Fruit fly (Drosophila melanogaster) whole organism, embryonic: ENCODE data around the gene Vps53.

Source experiments
- Ada2b ChIP-seq: fragments of 200-800 bp; sonication (Bioruptor generic); IDR thresholded peaks from 2 replicates; pipeline ENCODE4 v1.3.6; 2022; ENCODE audit warnings: missing biosample characterization, missing genetic modification characterization
- Adf1 ChIP-seq: fragments of 200-800 bp; sonication (Bioruptor generic); IDR thresholded peaks from 2 replicates; pipeline ENCODE4 v1.3.6; 2022; ENCODE audit warnings: missing biosample characterization, missing genetic modification characterization
- Atf6 ChIP-seq: fragments of 200-800 bp; sonication (Bioruptor generic); IDR thresholded peaks from 2 replicates; pipeline ENCODE4 v1.3.6; 2022; ENCODE audit warnings: missing biosample characterization, missing genetic modification characterization
- Bgb ChIP-seq: fragments of 200-800 bp; sonication (Bioruptor generic); IDR thresholded peaks from 2 replicates; pipeline ENCODE4 v1.3.6; 2022; ENCODE audit warnings: missing biosample characterization, missing genetic modification characterization; ENCODE audit not compliant: partially characterized antibody
- CG12071 ChIP-seq: fragments of 200-800 bp; sonication (Bioruptor generic); optimal IDR thresholded peaks from 3 replicates; lab custom pipeline; 2018; ENCODE audit warnings: missing biosample characterization, mild to moderate bottlenecking, missing genetic modification characterization
- CG13624 ChIP-seq: fragments of 200-800 bp; sonication (Bioruptor generic); optimal IDR thresholded peaks from 2 replicates; lab custom pipeline; 2016; ENCODE audit warnings: missing biosample characterization, missing genetic modification characterization
- CG15011 ChIP-seq: fragments of 200-800 bp; sonication (Bioruptor generic); optimal IDR thresholded peaks from 3 replicates; lab custom pipeline; 2018; ENCODE audit warnings: missing biosample characterization, mild to moderate bottlenecking, missing genetic modification characterization
- CG17328 ChIP-seq: fragments of 200-800 bp; sonication (Bioruptor generic); IDR thresholded peaks from 2 replicates; pipeline ENCODE4 v1.3.6; 2022; ENCODE audit warnings: missing biosample characterization, missing genetic modification characterization
- CG31441 ChIP-seq: fragments of 200-800 bp; sonication (Bioruptor generic); IDR thresholded peaks from 2 replicates; pipeline ENCODE4 v1.3.6; 2022; ENCODE audit warnings: missing biosample characterization, missing genetic modification characterization
- CG3163 ChIP-seq: fragments of 200-800 bp; sonication (Bioruptor generic); optimal IDR thresholded peaks from 3 replicates; lab custom pipeline; 2016; ENCODE audit warnings: missing biosample characterization, missing genetic modification characterization
- CG3407 ChIP-seq: fragments of 200-800 bp; sonication (Bioruptor generic); optimal IDR thresholded peaks from 2 replicates; lab custom pipeline; 2018; ENCODE audit warnings: missing biosample characterization, mild to moderate bottlenecking, missing genetic modification characterization
- CG4360 ChIP-seq: fragments of 200-800 bp; sonication (Bioruptor generic); IDR thresholded peaks from 2 replicates; pipeline ENCODE4 v1.3.6; 2022; ENCODE audit warnings: missing biosample characterization, missing genetic modification characterization
- CG4854 ChIP-seq: fragments of 200-800 bp; sonication (Bioruptor generic); optimal IDR thresholded peaks from 2 replicates; lab custom pipeline; 2016; ENCODE audit warnings: missing biosample characterization, missing genetic modification characterization, inconsistent platforms
- CG8290 ChIP-seq, 3 experiments: fragments of 200-800 bp; sonication (Bioruptor generic); optimal IDR thresholded peaks; 2 replicates each; lab custom pipeline; 2016 to 2019; ENCODE audit warnings: missing biosample characterization in 3 of 3, missing genetic modification characterization in 3 of 3, mild to moderate bottlenecking in 2 of 3, moderate library complexity in 1 of 3
- Dbx ChIP-seq: fragments of 200-800 bp; sonication (Bioruptor generic); IDR thresholded peaks from 3 replicates; pipeline ENCODE4 v1.3.6; 2022; ENCODE audit warnings: missing biosample characterization, missing genetic modification characterization
- Deaf1 ChIP-seq: fragments of 200-800 bp; optimal IDR thresholded peaks from 3 replicates; lab custom pipeline; 2019; ENCODE audit warnings: missing biosample characterization, mild to moderate bottlenecking, missing genetic modification characterization, moderate library complexity
- Dll ChIP-seq: fragments of 200-800 bp; sonication (Bioruptor generic); IDR thresholded peaks from 4 replicates; pipeline ENCODE4 v1.3.6; 2022; ENCODE audit warnings: missing biosample characterization, missing genetic modification characterization; ENCODE audit not compliant: partially characterized antibody
- Doc2 ChIP-seq: fragments of 200-800 bp; sonication (Bioruptor generic); IDR thresholded peaks from 2 replicates; pipeline ENCODE4 v1.3.6; 2022; ENCODE audit warnings: missing biosample characterization, missing genetic modification characterization
- E2f2 ChIP-seq: fragments of 200-800 bp; sonication (Bioruptor generic); IDR thresholded peaks from 2 replicates; pipeline ENCODE4 v1.3.6; 2022; ENCODE audit warnings: missing biosample characterization, missing genetic modification characterization
- HLH4C ChIP-seq: fragments of 200-800 bp; sonication (Bioruptor generic); IDR thresholded peaks from 3 replicates; pipeline ENCODE4 v1.3.6; 2022; ENCODE audit warnings: missing biosample characterization, missing genetic modification characterization; ENCODE audit not compliant: partially characterized antibody
- Hey ChIP-seq: fragments of 200-800 bp; sonication (Bioruptor generic); optimal IDR thresholded peaks from 3 replicates; lab custom pipeline; 2018; ENCODE audit warnings: missing biosample characterization, mild to moderate bottlenecking, missing genetic modification characterization
- Jarid2 ChIP-seq: fragments of 200-800 bp; sonication (Bioruptor generic); optimal IDR thresholded peaks from 3 replicates; lab custom pipeline; 2017; ENCODE audit warnings: mild to moderate bottlenecking, missing biosample characterization, missing genetic modification reagents, missing genetic modification characterization
- MBD-R2 ChIP-seq: fragments of 200-800 bp; sonication (Bioruptor generic); IDR thresholded peaks from 2 replicates; pipeline ENCODE4 v1.3.6; 2022; ENCODE audit warnings: missing biosample characterization, missing genetic modification characterization
- NC2β ChIP-seq: fragments of 200-800 bp; sonication (Bioruptor generic); optimal IDR thresholded peaks from 2 replicates; lab custom pipeline; 2016; ENCODE audit warnings: missing biosample characterization, missing genetic modification characterization
- Scr ChIP-seq: fragments of 200-800 bp; sonication (Bioruptor generic); IDR thresholded peaks from 2 replicates; pipeline ENCODE4 v1.3.6; 2022; ENCODE audit warnings: missing biosample characterization, missing genetic modification characterization; ENCODE audit not compliant: partially characterized antibody
- Tbp ChIP-seq: fragments of >200 bp; optimal IDR thresholded peaks from 2 replicates; lab custom pipeline; 2018; ENCODE audit warnings: missing biosample characterization, missing genetic modification characterization
- amos ChIP-seq: fragments of 200-800 bp; sonication (Bioruptor generic); IDR thresholded peaks from 2 replicates; pipeline ENCODE4 v1.3.6; 2022; ENCODE audit warnings: missing biosample characterization, missing genetic modification characterization; ENCODE audit not compliant: partially characterized antibody
- bbx ChIP-seq: fragments of 200-800 bp; sonication (Bioruptor generic); IDR thresholded peaks from 2 replicates; pipeline ENCODE4 v1.3.6; 2022; ENCODE audit warnings: missing biosample characterization, missing genetic modification characterization; ENCODE audit not compliant: partially characterized antibody
- bowl ChIP-seq: fragments of 200-800 bp; sonication (Bioruptor generic); IDR thresholded peaks from 2 replicates; pipeline ENCODE4 v1.3.6; 2022; ENCODE audit warnings: missing biosample characterization, missing genetic modification characterization
- chn ChIP-seq: fragments of 200-800 bp; sonication (Bioruptor generic); optimal IDR thresholded peaks from 2 replicates; lab custom pipeline; 2016; ENCODE audit warnings: missing biosample characterization, missing genetic modification characterization
- crol ChIP-seq: fragments of 200-800 bp; sonication (Bioruptor generic); IDR thresholded peaks from 2 replicates; pipeline ENCODE4 v1.3.6; 2022; ENCODE audit warnings: missing biosample characterization, missing genetic modification characterization
- danr ChIP-seq: fragments of 200-800 bp; sonication (Bioruptor generic); IDR thresholded peaks from 2 replicates; pipeline ENCODE4 v1.3.6; 2022; ENCODE audit warnings: missing biosample characterization, missing genetic modification characterization
- eyg ChIP-seq: fragments of 200-800 bp; sonication (Bioruptor generic); optimal IDR thresholded peaks from 3 replicates; lab custom pipeline; 2016; ENCODE audit warnings: missing biosample characterization, missing genetic modification characterization
- gro ChIP-seq: fragments of 200-800 bp; sonication (Bioruptor generic); optimal IDR thresholded peaks from 2 replicates; lab custom pipeline; 2016; ENCODE audit warnings: missing biosample characterization, missing genetic modification characterization
- gsb ChIP-seq: fragments of 200-800 bp; sonication (Bioruptor generic); IDR thresholded peaks from 2 replicates; pipeline ENCODE4 v1.3.6; 2022; ENCODE audit warnings: missing biosample characterization, missing genetic modification characterization
- gsb-n ChIP-seq: fragments of 200-800 bp; sonication (Bioruptor generic); optimal IDR thresholded peaks from 3 replicates; lab custom pipeline; 2018; ENCODE audit warnings: missing biosample characterization, mild to moderate bottlenecking, missing genetic modification characterization
- hkb ChIP-seq, 2 experiments: fragments of 200-800 bp in 1 of 2; fragments of >200 bp in 1 of 2; sonication (Bioruptor generic) in 1 of 2; IDR thresholded peaks in 1 of 2; optimal IDR thresholded peaks in 1 of 2; 2 replicates each; pipeline versions ENCODE4 v1.3.6 to Lab custom; 2017 to 2022; ENCODE audit warnings: missing biosample characterization in 1 of 2, missing genetic modification characterization in 1 of 2
- lab ChIP-seq: fragments of 200-800 bp; sonication (Bioruptor generic); optimal IDR thresholded peaks from 3 replicates; lab custom pipeline; 2017; ENCODE audit warnings: missing biosample characterization, missing genetic modification characterization, mild to moderate bottlenecking, moderate library complexity, missing genetic modification reagents
- mam ChIP-seq: fragments of 200-800 bp; sonication (Bioruptor generic); optimal IDR thresholded peaks from 3 replicates; lab custom pipeline; 2016; ENCODE audit warnings: missing biosample characterization, missing genetic modification characterization
- so ChIP-seq: fragments of 200-800 bp; sonication (Bioruptor generic); IDR thresholded peaks from 3 replicates; pipeline ENCODE4 v1.3.6; 2022; ENCODE audit warnings: missing biosample characterization, missing genetic modification characterization
- sob ChIP-seq: fragments of 200-800 bp; sonication (Bioruptor generic); IDR thresholded peaks from 2 replicates; pipeline ENCODE4 v1.3.6; 2022; ENCODE audit warnings: missing biosample characterization, missing genetic modification characterization
- vvl ChIP-seq: fragments of 200-800 bp; sonication (Bioruptor generic); IDR thresholded peaks from 2 replicates; pipeline ENCODE4 v1.3.6; 2022; ENCODE audit warnings: missing biosample characterization, missing genetic modification characterization

The Vps53 gene

dm6 chr2L:4333758-4334114 is 52.1 kb downstream of the Vps53 start, which contains the start of gene Atet (continued):
- TF ChIP-seq Adf1 (GFP tag; lab: Robert Waterston, UW) (peak; percentile 46; the same call in 1 of the 2 replicates), eyg (GFP tag; lab: Kevin White, UChicago) (no peak), Dll (no peak), sob (GFP tag; lab: Robert Waterston, UW) (peak; percentile 44; the same call in 1 of the 2 replicates), Scr (GFP tag; lab: Robert Waterston, UW) (peak; percentile 19; the same call in 1 of the 2 replicates), Tbp (GFP tag; lab: Kevin White, UChicago) (no peak), Dbx (peak; percentile 37; the same call in 1 of the 3 replicates), CG3407 (GFP tag; lab: Kevin White, UChicago) (peak; percentile 3), Atf6 (GFP tag; lab: Robert Waterston, UW) (peak; percentile 43; the same call in 1 of the 2 replicates), vvl (GFP tag; lab: Robert Waterston, UW) (peak; percentile 34; the same call in 1 of the 2 replicates), bbx (GFP tag; lab: Robert Waterston, UW) (peak; percentile 70), mam (no peak), amos (peak; percentile 55; the same call in 1 of the 2 replicates), E2f2 (GFP tag; lab: Robert Waterston, UW) (peak; percentile 23; the same call in 1 of the 2 replicates), MBD-R2 (no peak), CG4360 (GFP tag; lab: Robert Waterston, UW) (peak; percentile 58; the same call in 1 of the 2 replicates), CG4854 (GFP tag; lab: Kevin White, UChicago) (no peak), chn (no peak), CG17328 (peak; percentile 10; the same call in 1 of the 2 replicates), CG13624 (GFP tag; lab: Kevin White, UChicago) (peak; percentile 25), CG8290 (GFP tag; optimal IDR thresholded peaks at IDR 0.05; lab: Kevin White, UChicago) (no peak), CG8290 (tag; optimal IDR thresholded peaks at IDR 0.05; lab: Kevin White, UChicago) (peak in 1 of 2 experiments; percentile 71), Jarid2 (peak; percentile 96), CG12071 (GFP tag; lab: Kevin White, UChicago) (peak; percentile 47), hkb (optimal IDR thresholded peaks at IDR 0.05; lab: Kevin White, UChicago) (no peak), hkb (GFP tag; IDR thresholded peaks at IDR 0.05; lab: Robert Waterston, UW) (peak; percentile 18; the same call in 1 of the 2 replicates), Doc2 (GFP tag; lab: Robert Waterston, UW) (no peak), so (GFP tag; lab: Robert Waterston, UW) (peak; percentile 59; the same call in 2 of the 3 replicates), CG3163 (GFP tag; lab: Kevin White, UChicago) (peak; percentile 1), HLH4C (0 out of 3 replicates have a peak, but pooled peaks have one; percentile 46), Hey (tag; lab: Kevin White, UChicago) (no peak), Bgb (GFP tag; lab: Robert Waterston, UW) (peak; percentile 71), Deaf1 (peak; percentile 79), NC2β (no peak), gro (GFP tag; lab: Kevin White, UChicago) (peak; percentile 30), bowl (GFP tag; lab: Robert Waterston, UW) (0 out of 2 replicates have a peak, but pooled peaks have one; percentile 20), lab (GFP tag; lab: Kevin White, UChicago) (no peak), Ada2b (GFP tag; lab: Robert Waterston, UW) (no peak), danr (GFP tag; lab: Robert Waterston, UW) (no peak), CG15011 (GFP tag; lab: Kevin White, UChicago) (no peak), CG31441 (GFP tag; lab: Robert Waterston, UW) (no peak), crol (no peak), gsb-n (tag; lab: Kevin White, UChicago) (no peak), gsb (GFP tag; lab: Robert Waterston, UW) (peak; percentile 41; the same call in 1 of the 2 replicates)
